Fruit fly (Drosophila melanogaster) whole organism: Measurements from ENCODE around the gene CG18493.

ENCODE experiments used
- CG8478 ChIP-seq: fragments of >200 bp; optimal IDR thresholded peaks from 2 replicates; lab custom pipeline; 2018; ENCODE audit warnings: inconsistent platforms
- Dll ChIP-seq: fragments of >200 bp; optimal IDR thresholded peaks from 2 replicates; lab custom pipeline; 2017
- EcR ChIP-seq, 2 experiments: fragments of >200 bp; optimal IDR thresholded peaks; 2 replicates each; lab custom pipeline; 2017; ENCODE audit warnings: missing biosample characterization in 2 of 2, missing genetic modification characterization in 2 of 2, missing genetic modification reagents in 2 of 2
- pan ChIP-seq: fragments of >200 bp; optimal IDR thresholded peaks from 2 replicates; lab custom pipeline; 2017
- psq ChIP-seq: fragments of >200 bp; optimal IDR thresholded peaks from 2 replicates; lab custom pipeline; 2017
- usp ChIP-seq: fragments of >200 bp; optimal IDR thresholded peaks from 2 replicates; lab custom pipeline; 2017; ENCODE audit warnings: missing biosample characterization, missing genetic modification characterization, mixed read lengths

The CG18493 gene

dm6 chr3R:19369060-19369459 is 21.0 kb upstream of the CG18493 start:
- TF ChIP-seq Dll (lab: Kevin White, UChicago), result no peak
- TF ChIP-seq psq (lab: Kevin White, UChicago), result no peak
- TF ChIP-seq CG8478 (lab: Kevin White, UChicago), result no peak
- no peak for TF ChIP-seq usp (GFP tag; lab: Kevin White, UChicago)
- TF ChIP-seq EcR (GFP tag; optimal IDR thresholded peaks at IDR 0.05; lab: Kevin White, UChicago), result no peak
- no peak for TF ChIP-seq pan

DNA sequence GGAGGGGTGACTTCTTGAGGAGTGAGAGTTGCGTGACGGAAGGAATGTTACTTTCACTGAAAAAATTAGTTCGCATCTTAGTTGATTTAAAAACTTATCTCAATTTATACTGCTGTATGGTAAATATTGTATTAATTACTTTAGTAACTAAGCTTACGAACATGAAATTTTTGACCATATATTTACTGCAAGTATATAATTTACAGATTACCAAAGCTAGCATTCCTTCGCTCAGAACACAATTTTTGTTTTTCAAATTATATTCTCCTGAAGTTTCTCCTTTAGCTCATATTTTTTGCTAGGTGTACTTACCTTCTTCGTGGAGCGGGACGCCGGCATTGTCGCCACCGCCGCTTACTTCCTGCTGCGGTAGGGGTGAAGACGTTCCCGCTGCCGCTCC is 19.4 kb upstream of the CG18493 start:
- TF ChIP-seq pan (no peak), usp (GFP tag; lab: Kevin White, UChicago) (no peak), EcR (GFP tag; optimal IDR thresholded peaks at IDR 0.05; lab: Kevin White, UChicago) (no peak), Dll (lab: Kevin White, UChicago) (no peak), CG8478 (lab: Kevin White, UChicago) (no peak), psq (lab: Kevin White, UChicago) (no peak)

DNA sequence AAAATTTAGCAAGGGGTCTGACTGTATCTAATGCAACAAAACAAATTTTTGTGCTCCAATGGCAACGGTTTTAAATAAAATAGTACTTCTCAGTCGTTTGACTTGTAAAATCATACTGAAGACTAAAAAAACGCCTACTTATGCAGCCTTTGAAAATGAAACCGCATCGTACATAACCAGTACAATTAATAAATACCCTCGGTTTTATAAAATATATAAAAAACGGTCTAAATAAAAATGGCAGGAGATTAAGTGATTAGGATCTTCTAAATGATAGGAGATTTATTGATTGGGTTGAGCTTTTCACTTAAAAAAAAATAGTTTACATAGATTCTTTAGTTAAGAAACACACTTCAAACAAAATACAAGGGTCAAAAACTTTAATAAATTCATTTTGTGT is 15.4 kb upstream of the CG18493 start, which contains the start of gene CG3581:
Gene CG3581, minus strand, starts transcription at position 101 of the 400 bp plus-strand sequence.
- no peak for TF ChIP-seq usp (GFP tag; lab: Kevin White, UChicago)
- no peak for TF ChIP-seq psq (lab: Kevin White, UChicago)
- TF ChIP-seq CG8478 (lab: Kevin White, UChicago), result no peak
- TF ChIP-seq pan, result no peak
- TF ChIP-seq Dll (lab: Kevin White, UChicago), result no peak
- no peak for TF ChIP-seq EcR (GFP tag; optimal IDR thresholded peaks at IDR 0.05; lab: Kevin White, UChicago)

DNA sequence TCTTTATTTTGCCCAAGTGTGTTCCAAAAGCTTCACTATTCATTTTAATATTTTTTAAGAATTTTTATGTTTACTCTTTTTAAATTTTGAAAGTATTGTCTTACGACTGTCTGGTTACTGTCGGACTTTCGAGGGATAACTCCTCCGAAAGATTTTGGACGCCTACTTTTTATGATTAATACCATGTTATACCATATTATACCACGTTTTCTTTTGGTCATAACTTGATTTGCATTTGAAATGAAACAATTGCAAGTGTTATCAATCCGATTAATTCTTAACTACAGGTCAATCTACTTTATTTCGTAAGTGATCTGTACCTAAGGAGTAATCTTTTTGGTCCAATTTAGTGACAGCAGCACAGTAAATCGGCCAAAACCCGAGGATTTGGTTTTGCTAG is 14.1 kb upstream of the CG18493 start, which contains the start of gene CG31404:
Gene CG31404, minus strand, starts transcription at position 101 of the 400 bp plus-strand sequence.
- TF ChIP-seq CG8478 (lab: Kevin White, UChicago), result no peak
- no peak for TF ChIP-seq EcR (GFP tag; optimal IDR thresholded peaks at IDR 0.05; lab: Kevin White, UChicago)
- TF ChIP-seq usp (GFP tag; lab: Kevin White, UChicago), result no peak
- no peak for TF ChIP-seq pan
- no peak for TF ChIP-seq psq (lab: Kevin White, UChicago)
- no peak for TF ChIP-seq Dll (lab: Kevin White, UChicago)

DNA sequence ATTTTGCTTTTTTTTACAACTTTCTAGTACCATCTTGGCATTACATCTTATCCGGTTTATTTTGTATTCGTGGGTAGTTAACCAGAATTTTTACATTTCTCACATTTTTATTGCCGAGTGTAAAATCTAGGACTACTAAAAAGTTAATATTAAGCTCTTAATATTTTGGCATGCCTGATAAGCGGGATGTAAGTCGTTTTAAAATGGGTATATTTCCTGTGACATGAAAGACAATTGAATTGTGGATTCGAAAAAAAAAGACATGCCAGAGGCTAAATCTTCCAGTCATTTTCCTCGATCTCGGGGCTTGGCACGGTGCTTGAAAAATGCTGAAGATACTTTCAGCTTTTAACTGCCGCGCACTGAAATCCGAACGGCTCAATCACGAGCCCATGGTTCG is 12.9 kb upstream of the CG18493 start, which contains the start of gene CG31245:
Gene CG31245, minus strand, starts transcription at position 101 of the 400 bp plus-strand sequence.
- no peak for TF ChIP-seq CG8478 (lab: Kevin White, UChicago)
- no peak for TF ChIP-seq Dll (lab: Kevin White, UChicago)
- TF ChIP-seq usp (GFP tag; lab: Kevin White, UChicago), result no peak
- no peak for TF ChIP-seq EcR (GFP tag; optimal IDR thresholded peaks at IDR 0.05; lab: Kevin White, UChicago)
- TF ChIP-seq psq (lab: Kevin White, UChicago), result no peak
- TF ChIP-seq pan, result no peak

DNA sequence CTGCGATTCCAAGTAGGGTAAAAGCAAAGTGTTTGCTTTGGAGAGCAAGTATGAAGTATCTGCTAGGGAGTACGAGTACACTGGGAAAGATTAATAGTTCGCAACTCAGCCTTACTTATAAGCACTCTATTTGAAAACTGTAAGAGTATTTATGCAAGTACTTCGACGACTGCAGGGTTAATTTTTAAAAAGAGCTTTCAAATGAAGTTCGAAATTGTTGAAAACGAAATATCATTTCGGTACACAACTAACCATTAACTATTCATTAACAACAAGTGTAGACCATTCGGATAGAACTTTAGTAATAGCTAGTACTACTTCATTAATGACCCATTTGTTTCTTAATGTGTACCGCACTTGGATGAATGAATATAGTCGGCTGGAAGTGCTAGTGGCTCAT is 6.8 kb upstream of the CG18493 start:
- TF ChIP-seq psq (lab: Kevin White, UChicago), result no peak
- TF ChIP-seq pan, result no peak
- TF ChIP-seq EcR (GFP tag; optimal IDR thresholded peaks at IDR 0.05; lab: Kevin White, UChicago), result no peak

dm6 chr3R:19387608-19388007 is 2.5 kb upstream of the CG18493 start, which contains the start of gene CG3734:
CG3734 (plus strand) TSS chr3R:19387861.
- no peak for TF ChIP-seq Dll (lab: Kevin White, UChicago)
- no peak for TF ChIP-seq pan
- TF ChIP-seq psq (lab: Kevin White, UChicago), result no peak
- TF ChIP-seq CG8478 (lab: Kevin White, UChicago), result no peak
- TF ChIP-seq EcR (GFP tag; optimal IDR thresholded peaks at IDR 0.05; lab: Kevin White, UChicago), result no peak
- no peak for TF ChIP-seq usp (GFP tag; lab: Kevin White, UChicago)

DNA sequence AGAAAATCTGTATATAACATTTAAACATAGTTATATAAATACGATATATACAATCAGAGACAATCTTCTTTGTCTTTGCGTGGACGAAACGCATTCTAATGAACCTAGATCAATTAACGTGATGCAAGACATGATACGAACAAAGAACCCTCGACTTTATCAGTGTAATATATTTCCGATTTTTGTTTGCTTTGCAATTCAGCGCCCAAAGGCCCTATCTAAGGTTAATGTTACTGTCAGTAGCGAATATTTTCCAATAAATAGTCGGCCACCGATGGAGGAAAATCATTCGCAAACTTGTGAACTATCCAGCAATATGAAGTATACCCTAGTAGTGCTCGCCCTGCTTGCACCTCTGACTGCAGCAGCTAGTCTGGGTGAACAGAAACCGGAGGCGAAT is 3.0 kb downstream of the CG18493 start, which contains the start of gene CG3739:
Gene CG3739, plus strand, starts transcription at position 301 of the 400 bp plus-strand sequence.
- TF ChIP-seq CG8478 (lab: Kevin White, UChicago) (no peak), pan (no peak), usp (GFP tag; lab: Kevin White, UChicago) (no peak), psq (lab: Kevin White, UChicago) (no peak), EcR (GFP tag; optimal IDR thresholded peaks at IDR 0.05; lab: Kevin White, UChicago) (no peak), Dll (lab: Kevin White, UChicago) (no peak)

DNA sequence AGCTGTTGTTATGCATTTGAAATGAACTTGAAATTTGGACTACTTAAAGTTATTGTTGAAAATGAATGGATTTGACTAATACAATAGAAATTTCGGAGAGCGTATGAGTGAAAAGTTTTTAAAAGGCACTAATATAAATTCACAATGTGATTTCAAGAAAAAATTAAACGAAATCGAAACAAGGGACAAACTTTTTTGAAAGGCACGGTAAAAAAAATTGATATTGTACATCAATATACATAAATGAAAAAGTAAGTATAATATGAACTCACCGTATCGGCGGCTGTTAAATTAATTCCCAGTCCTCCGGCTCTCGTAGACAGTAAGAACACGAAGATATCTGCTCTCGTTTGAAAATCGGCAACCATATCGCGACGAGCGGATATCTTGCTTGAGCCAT is 8.4 kb downstream of the CG18493 start, which contains the start of gene CG31244:
Gene CG31244, minus strand, starts transcription at position 101 of the 400 bp plus-strand sequence.
- TF ChIP-seq psq (lab: Kevin White, UChicago) (no peak), CG8478 (lab: Kevin White, UChicago) (no peak), pan (no peak), usp (GFP tag; lab: Kevin White, UChicago) (no peak), Dll (lab: Kevin White, UChicago) (no peak), EcR (GFP tag; optimal IDR thresholded peaks at IDR 0.05; lab: Kevin White, UChicago) (no peak)

DNA sequence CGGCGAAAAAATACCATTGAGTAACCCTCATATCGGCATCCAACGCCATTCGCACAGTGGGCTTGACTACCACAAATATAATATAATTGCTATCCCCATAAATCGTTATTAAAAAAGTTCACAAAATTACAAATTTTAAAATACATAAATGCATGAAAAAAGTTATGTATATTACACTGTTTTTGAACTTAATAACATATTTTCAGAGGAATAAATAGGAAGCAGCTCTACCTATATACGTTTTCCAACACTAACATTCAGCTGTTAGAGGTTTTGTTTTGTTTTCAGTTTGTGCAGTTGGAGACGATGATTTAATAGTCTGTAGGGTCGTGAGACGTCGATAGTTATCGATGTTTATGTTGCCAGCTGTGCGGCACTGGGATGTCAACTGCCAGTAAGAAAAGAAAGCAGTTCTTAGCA is 13.0 kb downstream of the CG18493 start, which contains the start of the genes Ino80 and Aptx:
Gene Ino80, minus strand, starts transcription at position 58 of the 420 bp plus-strand sequence.
Gene Aptx, plus strand, starts transcription at position 360 of the 420 bp plus-strand sequence.
- TF ChIP-seq CG8478 (lab: Kevin White, UChicago) (no peak), psq (lab: Kevin White, UChicago) (no peak), Dll (lab: Kevin White, UChicago) (no peak), EcR (GFP tag; optimal IDR thresholded peaks at IDR 0.05; lab: Kevin White, UChicago) (no peak), pan (no peak)

- TF ChIP-seq pan (no peak), CG8478 (lab: Kevin White, UChicago) (no peak), psq (lab: Kevin White, UChicago) (no peak), EcR (GFP tag; optimal IDR thresholded peaks at IDR 0.05; lab: Kevin White, UChicago) (no peak), usp (GFP tag; lab: Kevin White, UChicago) (no peak), Dll (lab: Kevin White, UChicago) (no peak)
Observed at dm6 chr3R:19404296-19404695, 14.2 kb downstream of the CG18493 start.

DNA sequence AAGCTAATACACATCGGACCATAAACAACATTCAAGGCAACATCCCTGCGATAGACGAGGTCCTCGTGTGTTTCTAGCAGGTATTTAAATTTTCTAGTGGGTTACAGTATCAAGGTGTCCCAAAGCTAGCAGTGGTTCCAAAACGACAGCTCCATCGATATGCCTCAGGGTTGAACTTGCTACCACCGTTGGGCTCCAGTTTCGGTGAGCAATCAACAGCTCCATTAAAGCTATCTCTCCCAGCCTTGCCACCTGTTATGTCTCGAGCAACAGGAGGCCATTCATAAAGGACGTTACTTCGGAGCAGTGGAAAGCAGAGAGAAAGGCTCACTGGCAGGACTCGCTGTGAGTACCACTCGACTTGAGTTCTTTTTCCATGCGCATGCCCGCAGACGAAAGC is 16.8 kb downstream of the CG18493 start:
- TF ChIP-seq Dll (lab: Kevin White, UChicago) (no peak), pan (no peak)
